Worm (Caenorhabditis elegans): Measurements from ENCODE around the gene F58A4.6.

F58A4.6 gene

DNA sequence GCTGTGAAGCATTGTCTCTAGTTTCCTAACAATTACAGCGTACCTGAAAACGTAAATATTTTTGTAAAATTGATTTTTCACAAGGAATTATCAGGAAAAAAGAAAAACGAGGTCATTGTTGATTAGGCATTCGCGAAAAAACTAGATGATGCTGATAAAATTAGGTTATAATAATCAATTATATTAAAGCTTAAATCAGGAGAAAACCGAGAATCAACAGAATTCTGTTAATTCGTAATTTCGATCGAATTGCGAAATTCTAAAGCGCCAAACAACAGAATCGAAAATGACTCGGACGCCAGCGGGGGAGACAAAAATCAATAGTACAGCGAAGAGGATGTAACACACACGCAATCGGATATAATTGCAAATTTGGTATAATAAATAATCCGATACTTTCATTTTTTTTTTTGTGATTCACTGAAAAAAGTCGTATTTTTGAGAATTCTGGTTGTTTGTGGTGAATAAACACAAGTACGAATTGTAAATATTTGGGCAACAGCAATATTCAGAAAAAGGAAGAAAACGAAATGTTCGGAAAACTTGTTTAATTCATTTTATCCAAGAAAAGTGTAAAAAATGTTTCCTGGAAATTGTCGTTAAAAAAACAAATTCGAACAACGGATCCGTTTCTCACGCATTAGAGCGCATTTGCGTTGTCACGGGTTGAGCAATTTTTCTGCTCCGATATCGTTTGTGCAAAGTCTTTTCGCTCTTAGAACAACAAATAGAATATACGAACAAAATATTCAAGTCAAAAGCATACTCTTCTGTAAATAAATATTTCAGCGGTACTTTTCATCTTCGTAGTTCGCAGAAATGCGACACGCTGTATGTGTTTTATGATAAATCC, 34.0 kb upstream of the F58A4.6 start, which contains the start of gene ced-7 (continued):
- TF ChIP-seq aly-2 (tag; optimal IDR thresholded peaks at IDR 0.05) (no peak), hlh-4 (tag; optimal IDR thresholded peaks at IDR 0.05) (no peak), nhr-237 (tag; optimal IDR thresholded peaks at IDR 0.05) (no peak), ets-5 (GFP tag; IDR thresholded peaks at IDR 0.05) (no peak), lsy-2 (tag; optimal IDR thresholded peaks at IDR 0.05) (peak; percentile 26 to 52), nhr-85 (tag) (peak; percentile 14), F16B12.6 (tag; optimal IDR thresholded peaks at IDR 0.05) (peak; percentile 8), zag-1 (tag; optimal IDR thresholded peaks at IDR 0.05) (no peak), nhr-47 (tag; optimal IDR thresholded peaks at IDR 0.05) (peak; percentile 11), ceh-90 (tag; optimal IDR thresholded peaks at IDR 0.05) (no peak), zip-4 (GFP tag; optimal IDR thresholded peaks at IDR 0.05) (no peak), nhr-71 (tag; optimal IDR thresholded peaks at IDR 0.05) (peak; percentile 46), ama-1 (optimal IDR thresholded peaks at IDR 0.05) (no peak), pqm-1 (tag; optimal IDR thresholded peaks at IDR 0.05) (no peak), ztf-11 (tag; optimal IDR thresholded peaks at IDR 0.05) (no peak), mdl-1 (tag; optimal IDR thresholded peaks at IDR 0.05) (no peak), dpl-1 (GFP tag; optimal IDR thresholded peaks at IDR 0.05) (peak in 2 of 3 experiments; percentile 4 to 52), tlp-1 (tag; optimal IDR thresholded peaks at IDR 0.05) (no peak), jun-1 (tag; optimal IDR thresholded peaks at IDR 0.05) (no peak), aha-1 (tag; optimal IDR thresholded peaks at IDR 0.05) (no peak)

DNA sequence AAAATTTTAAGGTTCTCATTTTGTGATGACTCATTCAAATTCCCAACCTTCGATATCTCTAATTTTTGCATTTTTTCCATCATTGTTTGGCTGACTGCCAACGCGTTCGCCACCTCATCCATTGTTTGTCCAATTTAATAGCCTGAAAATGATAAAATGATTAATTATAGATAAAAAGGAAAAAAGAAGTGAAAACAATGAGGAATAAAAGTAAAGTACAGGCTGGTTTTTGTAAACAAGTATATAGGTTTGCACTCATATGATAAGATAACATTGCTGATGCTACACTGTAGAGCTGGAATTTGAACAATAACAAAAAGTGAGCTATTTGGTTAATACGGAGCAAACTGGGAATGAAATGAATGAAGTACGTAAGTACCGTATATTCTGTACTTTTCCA, 32.0 kb upstream of the F58A4.6 start, which contains the start of gene C48B4.3:
Gene C48B4.3 (minus strand): TSS at position 149 of the 400 bp plus-strand sequence.
- no peak for TF ChIP-seq lin-14 (GFP tag; optimal IDR thresholded peaks at IDR 0.05)
- TF ChIP-seq nhr-11 (tag; optimal IDR thresholded peaks at IDR 0.05): no peak
- peak; percentile 6 for TF ChIP-seq elt-2 (tag; optimal IDR thresholded peaks at IDR 0.05)
- TF ChIP-seq unc-30 (tag; optimal IDR thresholded peaks at IDR 0.05): no peak
- TF ChIP-seq nhr-28 (tag; optimal IDR thresholded peaks at IDR 0.05): no peak
- no peak for TF ChIP-seq ceh-63 (GFP tag; optimal IDR thresholded peaks at IDR 0.05)
- no peak for TF ChIP-seq pax-3 (tag; optimal IDR thresholded peaks at IDR 0.05)

DNA sequence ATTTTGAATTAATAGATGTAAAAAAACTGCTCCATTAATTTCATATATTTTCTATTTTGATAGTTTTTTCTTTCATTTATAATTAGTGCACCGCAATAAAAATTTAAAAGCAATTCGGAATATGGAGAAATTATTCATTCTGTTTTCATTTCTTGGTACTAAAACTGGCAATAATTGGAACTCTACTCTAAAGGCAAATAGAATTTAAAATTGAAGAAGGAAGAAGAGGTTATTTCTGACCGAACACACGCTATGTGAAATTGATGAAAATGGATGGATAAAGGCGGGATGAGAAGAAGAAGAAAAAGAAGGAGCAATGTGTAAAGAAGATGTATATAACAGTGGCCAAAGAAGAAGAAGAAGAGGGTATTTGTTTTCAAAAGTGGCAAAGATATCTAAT, 31.1 kb upstream of the F58A4.6 start:
- TF ChIP-seq lin-14 (GFP tag; optimal IDR thresholded peaks at IDR 0.05) (no peak), lin-15B (tag; optimal IDR thresholded peaks at IDR 0.05) (no peak), snpc-4 (tag; optimal IDR thresholded peaks at IDR 0.05) (no peak), fkh-8 (tag; optimal IDR thresholded peaks at IDR 0.05) (no peak), jun-1 (tag; optimal IDR thresholded peaks at IDR 0.05) (no peak), sox-4 (tag; optimal IDR thresholded peaks at IDR 0.05) (no peak), ztf-11 (tag; optimal IDR thresholded peaks at IDR 0.05) (no peak), mab-9 (GFP tag; IDR thresholded peaks at IDR 0.05) (no peak), lin-13 (GFP tag; optimal IDR thresholded peaks at IDR 0.05) (no peak), ceh-8 (GFP tag; optimal IDR thresholded peaks at IDR 0.05) (no peak), nhr-28 (tag; optimal IDR thresholded peaks at IDR 0.05) (no peak), zag-1 (tag; optimal IDR thresholded peaks at IDR 0.05) (no peak), hpl-2 (GFP tag; optimal IDR thresholded peaks at IDR 0.05) (no peak), irx-1 (tag; optimal IDR thresholded peaks at IDR 0.05) (no peak), fkh-4 (tag; optimal IDR thresholded peaks at IDR 0.05; ENCODE audit: borderline replicate concordance) (no peak), unc-130 (tag; optimal IDR thresholded peaks at IDR 0.05) (no peak), nhr-47 (tag; optimal IDR thresholded peaks at IDR 0.05) (no peak), hlh-17 (GFP tag; optimal IDR thresholded peaks at IDR 0.05; ENCODE audit: borderline replicate concordance) (no peak), snu-23 (GFP tag; optimal IDR thresholded peaks at IDR 0.05) (no peak)
